Fruit fly (Drosophila melanogaster): ENCODE measurements around the gene CG9525.

The CG9525 gene

DNA sequence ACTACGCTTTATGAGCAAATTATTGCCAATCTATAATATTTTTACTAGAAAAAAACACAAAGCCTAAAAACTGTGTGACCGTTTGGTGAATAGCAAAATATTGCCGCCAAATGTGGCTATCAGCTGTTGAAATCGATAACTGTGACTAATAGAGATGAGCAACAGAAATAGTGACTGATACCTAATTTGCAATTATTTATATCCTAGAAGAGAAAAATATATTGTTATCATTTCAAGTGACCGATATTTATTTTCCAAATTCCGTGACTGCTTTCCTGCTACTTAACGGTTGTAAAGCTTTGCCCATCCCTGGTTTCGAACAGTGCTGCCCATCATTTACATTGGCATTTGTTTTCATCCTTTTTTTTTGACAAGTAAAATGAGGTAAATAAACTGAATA, 35.1 kb upstream of the CG9525 start, which contains the start of the genes alien and CG18661 (continued):
- TF ChIP-seq ken (GFP tag; IDR thresholded peaks at IDR 0.05) (peak; percentile 91), bsh (GFP tag; optimal IDR thresholded peaks at IDR 0.05) (peak in 1 of 2 experiments; percentile 59), CG15011 (GFP tag; optimal IDR thresholded peaks at IDR 0.05) (peak; percentile 9), trem (tag; optimal IDR thresholded peaks at IDR 0.05) (peak; percentile 73), NC2α (GFP tag; optimal IDR thresholded peaks at IDR 0.05) (peak; percentile 36), CG15696 (tag; optimal IDR thresholded peaks at IDR 0.05) (peak; percentile 77), bbx (GFP tag; IDR thresholded peaks at IDR 0.05; ENCODE audit: partially characterized antibody) (peak; percentile 23; the same call in 1 of the 2 replicates), Med (GFP tag) (peak; percentile 96), bab2 (GFP tag; optimal IDR thresholded peaks at IDR 0.05) (peak; percentile 80), ash1 (GFP tag; optimal IDR thresholded peaks at IDR 0.05) (no peak), CG9437 (GFP tag; optimal IDR thresholded peaks at IDR 0.05) (peak; percentile 16), E2f1 (GFP tag; IDR thresholded peaks at IDR 0.05) (peak; percentile 84), CG32532 (GFP tag; IDR thresholded peaks at IDR 0.05) (peak; percentile 92), ap (GFP tag; IDR thresholded peaks at IDR 0.05) (peak; percentile 91), CG32767 (GFP tag; IDR thresholded peaks at IDR 0.05) (peak; percentile 82), esg (GFP tag; conservative IDR thresholded peaks at IDR 0.05) (peak; percentile 98), eyg (GFP tag; optimal IDR thresholded peaks at IDR 0.05) (peak; percentile 78), Bgb (GFP tag; IDR thresholded peaks at IDR 0.05; ENCODE audit: partially characterized antibody) (peak; percentile 40; the same call in 1 of the 2 replicates), CG15073 (GFP tag; optimal IDR thresholded peaks at IDR 0.05) (peak; percentile 15), dm (GFP tag; optimal IDR thresholded peaks at IDR 0.05) (peak; percentile 88), CG12769 (tag; optimal IDR thresholded peaks at IDR 0.05) (peak; percentile 84), CG13123 (GFP tag; optimal IDR thresholded peaks at IDR 0.05) (peak; percentile 49), Hand (GFP tag; optimal IDR thresholded peaks at IDR 0.05) (no peak), CG7372 (GFP tag; IDR thresholded peaks at IDR 0.05) (peak; percentile 96), MTF-1 (GFP tag; optimal IDR thresholded peaks at IDR 0.05; ENCODE audit: borderline replicate concordance) (no peak), exex (tag; optimal IDR thresholded peaks at IDR 0.05) (peak; percentile 32), amos (GFP tag; IDR thresholded peaks at IDR 0.05; ENCODE audit: partially characterized antibody) (peak; percentile 62), Dip3 (GFP tag; optimal IDR thresholded peaks at IDR 0.05) (peak; percentile 95), fd96Cb (tag; optimal IDR thresholded peaks at IDR 0.05) (peak; percentile 90), CG6272 (GFP tag; IDR thresholded peaks at IDR 0.05) (peak; percentile 87), klu (GFP tag; IDR thresholded peaks at IDR 0.05) (peak; percentile 68; the same call in 1 of the 2 replicates), CG4707 (GFP tag; optimal IDR thresholded peaks at IDR 0.05) (no peak), CG1233 (GFP tag; optimal IDR thresholded peaks at IDR 0.05) (peak; percentile 37), Poxn (GFP tag; IDR thresholded peaks at IDR 0.05) (peak; percentile 54; the same call in 1 of the 2 replicates), CG12219 (GFP tag; optimal IDR thresholded peaks at IDR 0.05) (peak; percentile 53), CG4328 (GFP tag; optimal IDR thresholded peaks at IDR 0.05) (peak; percentile 10), CG31224 (GFP tag; IDR thresholded peaks at IDR 0.05) (peak; percentile 74), Sin3A (optimal IDR thresholded peaks at IDR 0.05) (peak; percentile 52), Gsc (GFP tag; IDR thresholded peaks at IDR 0.05) (peak; percentile 48; the same call in 1 of the 2 replicates), CG11696 (GFP tag; IDR thresholded peaks at IDR 0.05) (peak; percentile 50; the same call in 1 of the 2 replicates), Vsx1 (GFP tag; optimal IDR thresholded peaks at IDR 0.05) (no peak), CG18599 (GFP tag; optimal IDR thresholded peaks at IDR 0.05) (peak; percentile 67), twi (tag; optimal IDR thresholded peaks at IDR 0.05) (peak; percentile 34), kni (GFP tag; optimal IDR thresholded peaks at IDR 0.05) (no peak), gsb-n (tag; optimal IDR thresholded peaks at IDR 0.05) (peak; percentile 60), CG4404 (GFP tag; IDR thresholded peaks at IDR 0.05) (peak; percentile 87), run (tag; optimal IDR thresholded peaks at IDR 0.05) (peak; percentile 54), D19B (GFP tag; optimal IDR thresholded peaks at IDR 0.05) (peak; percentile 43), CG2875 (GFP tag; optimal IDR thresholded peaks at IDR 0.05) (peak; percentile 11), D19A (tag; optimal IDR thresholded peaks at IDR 0.05) (peak; percentile 62)

Data from whole organism, embryonic.